Worm (Caenorhabditis elegans) whole organism, L3 larva: ENCODE data around the gene C06C3.4.

Source experiments
- ceh-82 ChIP-seq: fragments of 150-350 bp; optimal IDR thresholded peaks from 2 replicates; lab custom pipeline; 2014; ENCODE audit warnings: missing biosample characterization, missing genetic modification characterization
- ceh-9 ChIP-seq: sonication (generic microtip); optimal IDR thresholded peaks from 2 replicates; lab custom pipeline; 2018; ENCODE audit warnings: missing biosample characterization, missing genetic modification characterization
- egl-27 ChIP-seq: sonication (generic microtip); optimal IDR thresholded peaks from 4 replicates; lab custom pipeline; 2017; ENCODE audit warnings: missing biosample characterization, missing genetic modification reagents, missing genetic modification characterization
- elt-2 ChIP-seq: sonication (generic microtip); optimal IDR thresholded peaks from 2 replicates; lab custom pipeline; 2016; ENCODE audit warnings: missing genetic modification reagents, mild to moderate bottlenecking, missing genetic modification characterization, missing compliant biosample characterization
- lin-39 ChIP-seq: fragments of 150-350 bp; optimal IDR thresholded peaks from 2 replicates; lab custom pipeline; 2018; ENCODE audit warnings: missing biosample characterization, missing genetic modification reagents, missing genetic modification characterization
- nhr-77 ChIP-seq: fragments of 150-350 bp; optimal IDR thresholded peaks from 2 replicates; lab custom pipeline; 2014; ENCODE audit warnings: missing biosample characterization, missing genetic modification characterization
- skn-1 ChIP-seq: fragments of 150-350 bp; optimal IDR thresholded peaks from 2 replicates; lab custom pipeline; 2014; ENCODE audit warnings: missing biosample characterization, missing genetic modification characterization
- snpc-4 ChIP-seq: fragments of 150-350 bp; optimal IDR thresholded peaks from 2 replicates; lab custom pipeline; 2014; ENCODE audit warnings: missing biosample characterization, missing genetic modification characterization
- unc-39 ChIP-seq: sonication (generic microtip); optimal IDR thresholded peaks from 4 replicates; lab custom pipeline; 2017; ENCODE audit warnings: missing biosample characterization, missing genetic modification characterization
- unc-62 ChIP-seq: fragments of 150-350 bp; sonication (generic microtip); optimal IDR thresholded peaks from 4 replicates; lab custom pipeline; 2014; ENCODE audit warnings: missing biosample characterization, missing genetic modification reagents, missing genetic modification characterization

ce11 chrII:9345116-9345515 is 28.0 kb upstream of the C06C3.4 start:
- no peak for TF ChIP-seq ceh-82 (tag; lab: Kevin White, UChicago)
- no peak for TF ChIP-seq ceh-9 (tag; lab: Kevin White, UChicago)
- TF ChIP-seq nhr-77 (tag; lab: Kevin White, UChicago), result no peak
- TF ChIP-seq lin-39 (tag; lab: Kevin White, UChicago), result no peak
- TF ChIP-seq egl-27 (tag; lab: Kevin White, UChicago), result no peak
- TF ChIP-seq elt-2 (tag; lab: Kevin White, UChicago), result no peak
- no peak for TF ChIP-seq unc-62 (GFP tag; lab: Kevin White, UChicago)
- no peak for TF ChIP-seq unc-39
- no peak for TF ChIP-seq snpc-4 (tag; lab: Kevin White, UChicago)
- no peak for TF ChIP-seq skn-1 (tag; lab: Kevin White, UChicago)
